Fruit fly (Drosophila melanogaster) whole organism, embryonic: Measurements from ENCODE around the gene crm.

Experiments used
- BEAF-32 ChIP-seq: fragments of 200-800 bp; sonication (Bioruptor generic); optimal IDR thresholded peaks from 3 replicates; lab custom pipeline; 2017; ENCODE audit warnings: missing biosample characterization, missing genetic modification characterization, mild to moderate bottlenecking, moderate library complexity, missing genetic modification reagents
- Bdp1 ChIP-seq: fragments of 200-800 bp; sonication (Bioruptor generic); optimal IDR thresholded peaks from 3 replicates; lab custom pipeline; 2016; ENCODE audit warnings: missing biosample characterization, missing genetic modification characterization
- CG10209 ChIP-seq: fragments of 200-800 bp; sonication (Bioruptor generic); optimal IDR thresholded peaks from 3 replicates; lab custom pipeline; 2017; ENCODE audit warnings: missing biosample characterization, mild to moderate bottlenecking, missing genetic modification characterization, missing genetic modification reagents
- CG10366 ChIP-seq: fragments of 200-800 bp; sonication (Bioruptor generic); IDR thresholded peaks from 2 replicates; pipeline ENCODE4 v1.3.6; 2022; ENCODE audit warnings: missing biosample characterization, missing genetic modification characterization
- CG13287 ChIP-seq: fragments of 200-800 bp; sonication (Bioruptor generic); IDR thresholded peaks from 2 replicates; pipeline ENCODE4 v1.3.6; 2022; ENCODE audit warnings: missing biosample characterization, missing genetic modification characterization; ENCODE audit not compliant: partially characterized antibody
- CG16813 ChIP-seq: fragments of 200-800 bp; sonication (Bioruptor generic); IDR thresholded peaks from 3 replicates; pipeline ENCODE4 v1.3.6; 2022; ENCODE audit warnings: missing biosample characterization, missing genetic modification characterization; ENCODE audit not compliant: partially characterized antibody
- CG17361 ChIP-seq: fragments of 200-800 bp; sonication (Bioruptor generic); IDR thresholded peaks from 3 replicates; pipeline ENCODE4 v1.3.6; 2022; ENCODE audit warnings: missing biosample characterization, missing genetic modification characterization
- CG18599 ChIP-seq: fragments of 200-800 bp; sonication (Bioruptor generic); optimal IDR thresholded peaks from 3 replicates; lab custom pipeline; 2017; ENCODE audit warnings: missing biosample characterization, missing genetic modification characterization, mild to moderate bottlenecking, moderate library complexity, missing genetic modification reagents
- CG31224 ChIP-seq: fragments of 200-800 bp; sonication (Bioruptor generic); IDR thresholded peaks from 2 replicates; pipeline ENCODE4 v1.3.6; 2022; ENCODE audit warnings: missing biosample characterization, missing genetic modification characterization
- CG32772 ChIP-seq: fragments of 200-800 bp; sonication (Bioruptor generic); IDR thresholded peaks from 2 replicates; pipeline ENCODE4 v1.3.6; 2022; ENCODE audit warnings: missing biosample characterization, missing genetic modification characterization
- CG4404 ChIP-seq: fragments of 200-800 bp; sonication (Bioruptor generic); IDR thresholded peaks from 2 replicates; pipeline ENCODE4 v1.3.6; 2022; ENCODE audit warnings: missing biosample characterization, missing genetic modification characterization
- CG5245 ChIP-seq: fragments of 200-800 bp; sonication (Bioruptor generic); optimal IDR thresholded peaks from 3 replicates; lab custom pipeline; 2016; ENCODE audit warnings: missing biosample characterization, missing genetic modification characterization
- CG6254 ChIP-seq: fragments of 200-800 bp; sonication (Bioruptor generic); optimal IDR thresholded peaks from 3 replicates; lab custom pipeline; 2017; ENCODE audit warnings: mild to moderate bottlenecking, missing biosample characterization, missing genetic modification reagents, missing genetic modification characterization
- CG6654 ChIP-seq: fragments of 200-800 bp; sonication (Bioruptor generic); optimal IDR thresholded peaks from 2 replicates; lab custom pipeline; 2017; ENCODE audit warnings: missing biosample characterization, mild to moderate bottlenecking, missing genetic modification characterization
- CG7839 ChIP-seq: fragments of 200-800 bp; sonication (Bioruptor generic); optimal IDR thresholded peaks from 3 replicates; lab custom pipeline; 2018; ENCODE audit warnings: missing biosample characterization, mild to moderate bottlenecking, missing genetic modification characterization, moderate library complexity
- CG7963 ChIP-seq: fragments of 200-800 bp; sonication (Bioruptor generic); IDR thresholded peaks from 3 replicates; pipeline ENCODE4 v1.3.6; 2022; ENCODE audit warnings: missing biosample characterization, missing genetic modification characterization; ENCODE audit not compliant: partially characterized antibody
- CG9437 ChIP-seq: fragments of 200-800 bp; sonication (Bioruptor generic); optimal IDR thresholded peaks from 2 replicates; lab custom pipeline; 2018; ENCODE audit warnings: missing biosample characterization, mild to moderate bottlenecking, missing genetic modification characterization
- CG9817 ChIP-seq: fragments of 200-800 bp; sonication (Bioruptor generic); optimal IDR thresholded peaks from 2 replicates; lab custom pipeline; 2018; ENCODE audit warnings: missing biosample characterization, mild to moderate bottlenecking, missing genetic modification characterization, moderate library complexity
- CTCF ChIP-seq: fragments of 200-800 bp; sonication (Bioruptor generic); optimal IDR thresholded peaks from 2 replicates; lab custom pipeline; 2017; ENCODE audit warnings: missing biosample characterization, mild to moderate bottlenecking, missing genetic modification characterization, moderate library complexity
- Dip3 ChIP-seq: fragments of 200-800 bp; sonication (Bioruptor generic); optimal IDR thresholded peaks from 3 replicates; lab custom pipeline; 2016; ENCODE audit warnings: missing biosample characterization, missing genetic modification characterization
- Hey ChIP-seq: fragments of 200-800 bp; sonication (Bioruptor generic); optimal IDR thresholded peaks from 3 replicates; lab custom pipeline; 2018; ENCODE audit warnings: missing biosample characterization, mild to moderate bottlenecking, missing genetic modification characterization
- Nf-YC ChIP-seq: fragments of 200-800 bp; optimal IDR thresholded peaks from 3 replicates; lab custom pipeline; 2019; ENCODE audit warnings: missing biosample characterization, mild to moderate bottlenecking, missing genetic modification characterization, moderate library complexity
- Rfx ChIP-seq: fragments of 200-800 bp; sonication (Bioruptor generic); IDR thresholded peaks from 2 replicates; pipeline ENCODE4 v1.3.6; 2022; ENCODE audit warnings: missing biosample characterization, missing genetic modification characterization
- Sox102F ChIP-seq: fragments of 200-800 bp; sonication (Bioruptor generic); optimal IDR thresholded peaks from 2 replicates; lab custom pipeline; 2018; ENCODE audit warnings: missing biosample characterization, mild to moderate bottlenecking, missing genetic modification characterization, moderate library complexity
- Taf1 ChIP-seq: fragments of 200-800 bp; sonication (Bioruptor generic); IDR thresholded peaks from 2 replicates; pipeline ENCODE4 v1.3.6; 2022; ENCODE audit warnings: missing biosample characterization, missing genetic modification characterization
- Vsx1 ChIP-seq: fragments of 200-800 bp; sonication (Bioruptor generic); optimal IDR thresholded peaks from 2 replicates; lab custom pipeline; 2017; ENCODE audit warnings: missing biosample characterization, mild to moderate bottlenecking, missing genetic modification characterization, missing genetic modification reagents
- abd-A ChIP-seq: fragments of 200-800 bp; sonication (Bioruptor generic); optimal IDR thresholded peaks from 3 replicates; lab custom pipeline; 2019; ENCODE audit warnings: missing biosample characterization, mild to moderate bottlenecking, missing genetic modification characterization, moderate library complexity
- amos ChIP-seq: fragments of 200-800 bp; sonication (Bioruptor generic); IDR thresholded peaks from 2 replicates; pipeline ENCODE4 v1.3.6; 2022; ENCODE audit warnings: missing biosample characterization, missing genetic modification characterization; ENCODE audit not compliant: partially characterized antibody
- ato ChIP-seq: fragments of 200-800 bp; sonication (Bioruptor generic); IDR thresholded peaks from 2 replicates; pipeline ENCODE4 v1.3.6; 2022; ENCODE audit warnings: missing biosample characterization, missing genetic modification characterization; ENCODE audit not compliant: partially characterized antibody
- bcd ChIP-seq: fragments of 200-800 bp; sonication (Bioruptor generic); optimal IDR thresholded peaks from 2 replicates; lab custom pipeline; 2017; ENCODE audit warnings: missing biosample characterization, mild to moderate bottlenecking, missing genetic modification characterization
- cas ChIP-seq: fragments of 200-800 bp; sonication (Bioruptor generic); IDR thresholded peaks from 2 replicates; pipeline ENCODE4 v1.3.6; 2022; ENCODE audit warnings: missing biosample characterization, missing genetic modification characterization
- chif ChIP-seq, 2 experiments: fragments of 200-800 bp; sonication (Bioruptor generic); optimal IDR thresholded peaks; 3 replicates each; lab custom pipeline; 2016; ENCODE audit warnings: missing biosample characterization in 2 of 2, missing genetic modification characterization in 2 of 2
- cwo ChIP-seq: fragments of 200-800 bp; sonication (Bioruptor generic); optimal IDR thresholded peaks from 3 replicates; lab custom pipeline; 2017; ENCODE audit warnings: missing biosample characterization, missing genetic modification characterization, mild to moderate bottlenecking, moderate library complexity, missing genetic modification reagents
- eve ChIP-seq, 2 experiments: fragments of >200 bp; optimal IDR thresholded peaks; 2 replicates each; lab custom pipeline; 2017; ENCODE audit warnings: missing biosample characterization in 2 of 2, missing genetic modification characterization in 2 of 2
- fd3F ChIP-seq: fragments of 200-800 bp; sonication (Bioruptor generic); optimal IDR thresholded peaks from 2 replicates; lab custom pipeline; 2018; ENCODE audit warnings: missing biosample characterization, mild to moderate bottlenecking, missing genetic modification characterization, moderate library complexity
- fd96Cb ChIP-seq: fragments of 200-800 bp; sonication (Bioruptor generic); optimal IDR thresholded peaks from 2 replicates; lab custom pipeline; 2018; ENCODE audit warnings: missing biosample characterization, mild to moderate bottlenecking, missing genetic modification characterization, moderate library complexity
- gcm ChIP-seq: fragments of 200-800 bp; sonication (Bioruptor generic); optimal IDR thresholded peaks from 2 replicates; lab custom pipeline; 2019; ENCODE audit warnings: missing biosample characterization, mild to moderate bottlenecking, missing genetic modification characterization, moderate library complexity
- gro ChIP-seq: fragments of 200-800 bp; sonication (Bioruptor generic); optimal IDR thresholded peaks from 2 replicates; lab custom pipeline; 2016; ENCODE audit warnings: missing biosample characterization, missing genetic modification characterization
- kah ChIP-seq: fragments of 200-800 bp; sonication (Bioruptor generic); optimal IDR thresholded peaks from 2 replicates; lab custom pipeline; 2018; ENCODE audit warnings: missing biosample characterization, mild to moderate bottlenecking, missing genetic modification characterization
- luna ChIP-seq: fragments of 200-800 bp; sonication (Bioruptor generic); optimal IDR thresholded peaks from 2 replicates; lab custom pipeline; 2016; ENCODE audit warnings: missing biosample characterization, missing genetic modification characterization
- nau ChIP-seq: fragments of 200-800 bp; sonication (Bioruptor generic); optimal IDR thresholded peaks from 3 replicates; lab custom pipeline; 2017; ENCODE audit warnings: missing biosample characterization, mild to moderate bottlenecking, missing genetic modification characterization, missing genetic modification reagents
- nom ChIP-seq: fragments of 200-800 bp; sonication (Bioruptor generic); optimal IDR thresholded peaks from 2 replicates; lab custom pipeline; 2017; ENCODE audit warnings: missing biosample characterization, missing genetic modification characterization, mild to moderate bottlenecking, moderate library complexity, missing genetic modification reagents
- pfk ChIP-seq: fragments of 200-800 bp; sonication (Bioruptor generic); optimal IDR thresholded peaks from 2 replicates; lab custom pipeline; 2018; ENCODE audit warnings: missing biosample characterization, mild to moderate bottlenecking, missing genetic modification characterization, moderate library complexity
- sima ChIP-seq: fragments of 200-800 bp; sonication (Bioruptor generic); optimal IDR thresholded peaks from 2 replicates; lab custom pipeline; 2016; ENCODE audit warnings: missing biosample characterization, missing genetic modification characterization
- stwl ChIP-seq: fragments of 200-800 bp; sonication (Bioruptor generic); optimal IDR thresholded peaks from 3 replicates; lab custom pipeline; 2018; ENCODE audit warnings: missing biosample characterization, mild to moderate bottlenecking, missing genetic modification characterization, moderate library complexity
- tap ChIP-seq: fragments of 200-800 bp; optimal IDR thresholded peaks from 3 replicates; lab custom pipeline; 2019; ENCODE audit warnings: missing biosample characterization, mild to moderate bottlenecking, missing genetic modification characterization, moderate library complexity
- tin ChIP-seq: fragments of 200-800 bp; sonication (Bioruptor generic); optimal IDR thresholded peaks from 3 replicates; lab custom pipeline; 2016; ENCODE audit warnings: missing biosample characterization, missing genetic modification characterization
- usp ChIP-seq: fragments of >200 bp; optimal IDR thresholded peaks from 2 replicates; lab custom pipeline; 2017; ENCODE audit warnings: missing biosample characterization, missing genetic modification characterization
- wek ChIP-seq: fragments of 200-800 bp; sonication (Bioruptor generic); optimal IDR thresholded peaks from 3 replicates; lab custom pipeline; 2018; ENCODE audit warnings: missing biosample characterization, mild to moderate bottlenecking, missing genetic modification characterization, moderate library complexity

crm gene

DNA sequence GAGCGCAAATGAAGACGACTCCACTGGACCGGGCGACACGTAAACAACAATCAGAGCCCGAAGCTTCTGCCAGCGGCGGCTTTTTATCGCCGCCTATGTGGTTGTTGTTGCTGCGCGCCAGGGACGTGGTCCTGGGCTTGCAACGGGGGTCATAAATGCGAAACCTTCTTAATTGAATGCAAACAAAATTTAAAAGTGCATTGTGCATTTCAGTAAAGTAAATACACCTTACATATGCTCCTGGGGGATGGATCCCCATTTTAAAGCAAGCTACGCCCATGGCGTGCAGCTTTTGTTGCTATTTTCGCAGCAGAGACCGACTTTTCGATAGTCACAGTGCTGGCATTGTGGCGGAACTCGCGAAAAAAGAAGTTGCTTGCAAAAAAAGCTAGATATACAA, 34.9 kb downstream of the crm start, which contains the start of gene Ugalt (continued):
- TF ChIP-seq CG6654 (GFP tag; lab: Kevin White, UChicago), result peak; percentile 98
- peak; percentile 100 for TF ChIP-seq kah (GFP tag; lab: Kevin White, UChicago)
- peak; percentile 100 for TF ChIP-seq cwo (GFP tag; lab: Kevin White, UChicago)
- TF ChIP-seq CG4404 (GFP tag; lab: Robert Waterston, UW), result peak; percentile 100
- peak; percentile 100 for TF ChIP-seq fd3F
- peak; percentile 100 for TF ChIP-seq CG10209 (GFP tag; lab: Kevin White, UChicago)
- TF ChIP-seq CG5245 (GFP tag; lab: Kevin White, UChicago), result peak; percentile 100
- peak; percentile 100 for TF ChIP-seq CG17361
- TF ChIP-seq CG13287, result peak; percentile 71
- peak; percentile 100 for TF ChIP-seq Sox102F (GFP tag; lab: Kevin White, UChicago)
- TF ChIP-seq CG18599 (GFP tag; lab: Kevin White, UChicago), result peak; percentile 100
- TF ChIP-seq CG31224 (GFP tag; lab: Robert Waterston, UW), result peak; percentile 100
- peak; percentile 100 for TF ChIP-seq Dip3 (GFP tag; lab: Kevin White, UChicago)
- peak; percentile 100 for TF ChIP-seq Hey (tag; lab: Kevin White, UChicago)
- TF ChIP-seq Taf1 (GFP tag; lab: Robert Waterston, UW), result peak; percentile 100
- TF ChIP-seq Vsx1 (GFP tag; lab: Kevin White, UChicago), result peak; percentile 99
- peak; percentile 96 for TF ChIP-seq Nf-YC (tag; lab: Kevin White, UChicago)
- peak; percentile 100 for TF ChIP-seq Rfx
- TF ChIP-seq cas (GFP tag; lab: Robert Waterston, UW), result peak; percentile 100
- peak; percentile 100 for TF ChIP-seq tin
- TF ChIP-seq CTCF (GFP tag; lab: Kevin White, UChicago), result peak; percentile 86
- peak; percentile 100 for TF ChIP-seq CG9817
- TF ChIP-seq fd96Cb (tag; lab: Kevin White, UChicago), result peak; percentile 100
- peak; percentile 99 for TF ChIP-seq CG6254
- TF ChIP-seq usp (GFP tag; lab: Kevin White, UChicago), result no peak
- peak; percentile 42 for TF ChIP-seq BEAF-32 (GFP tag; lab: Kevin White, UChicago)
- TF ChIP-seq CG10366 (GFP tag; lab: Robert Waterston, UW), result peak; percentile 100
- peak; percentile 98 for TF ChIP-seq Bdp1 (GFP tag; lab: Kevin White, UChicago)
- TF ChIP-seq ato (GFP tag; lab: Robert Waterston, UW), result no peak
- peak; percentile 100 for TF ChIP-seq gcm (GFP tag; lab: Kevin White, UChicago)
- TF ChIP-seq chif (GFP tag; optimal IDR thresholded peaks at IDR 0.05; lab: Kevin White, UChicago), result peak; percentile 100
- peak; percentile 100 for TF ChIP-seq luna (GFP tag; lab: Kevin White, UChicago)
- peak; percentile 100 for TF ChIP-seq tap (tag; lab: Kevin White, UChicago)
- peak; percentile 100 for TF ChIP-seq CG32772 (GFP tag; lab: Robert Waterston, UW)
- TF ChIP-seq wek (GFP tag; lab: Kevin White, UChicago), result peak; percentile 100
- TF ChIP-seq nom (GFP tag; lab: Kevin White, UChicago), result peak; percentile 100

DNA sequence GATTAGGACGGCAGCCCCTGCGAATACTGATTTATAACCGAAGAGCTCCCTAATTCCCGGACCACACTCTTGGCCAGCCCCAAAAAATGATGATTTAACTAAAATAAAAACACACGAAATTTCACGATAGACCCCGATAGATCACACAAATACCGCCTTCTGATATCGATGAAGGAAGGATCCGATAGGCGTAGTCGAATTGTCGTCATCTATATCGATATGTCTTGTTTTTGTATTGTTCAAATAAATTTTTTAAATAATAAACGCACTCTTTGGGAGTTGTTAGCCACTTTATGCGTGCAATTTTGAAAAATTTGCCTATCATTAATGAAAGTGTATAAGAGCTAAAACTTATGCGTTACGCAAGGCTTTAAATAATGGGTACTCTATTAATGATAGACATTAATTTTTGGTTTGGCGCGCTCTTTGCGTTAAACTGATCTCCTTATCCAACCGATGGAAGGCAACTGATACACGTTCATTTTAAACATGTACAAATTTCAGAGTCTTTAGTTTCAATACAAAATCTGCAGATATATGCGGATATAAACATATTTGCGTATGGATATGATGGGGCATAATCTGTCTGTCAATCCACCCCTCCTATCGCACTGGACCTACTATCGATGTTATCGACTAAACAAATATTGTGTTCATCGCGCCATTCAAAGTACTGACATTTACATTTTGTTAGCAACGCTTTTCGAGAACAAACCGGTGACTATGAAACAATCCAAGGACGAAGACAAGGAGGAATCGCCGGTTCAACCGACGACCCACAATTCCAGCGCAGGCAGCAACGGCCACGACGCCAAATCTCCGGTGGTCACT, 40.3 kb downstream of the crm start, which contains the start of the genes Spg7 and Lint-O:
Spg7 (minus strand) TSS at position 148 of the 831 bp plus-strand sequence.
Lint-O (plus strand) TSS at position 638 of the 831 bp plus-strand sequence.
- TF ChIP-seq amos (peak; percentile 76), sima (GFP tag; lab: Kevin White, UChicago) (no peak), bcd (GFP tag; lab: Kevin White, UChicago) (no peak), pfk (GFP tag; lab: Kevin White, UChicago) (no peak), eve (GFP tag; optimal IDR thresholded peaks at IDR 0.05; lab: Kevin White, UChicago) (no peak), gro (GFP tag; lab: Kevin White, UChicago) (no peak), CG7963 (GFP tag; lab: Robert Waterston, UW) (peak; percentile 74), CG16813 (GFP tag; lab: Robert Waterston, UW) (peak; percentile 74), stwl (peak; percentile 19), CG9437 (GFP tag; lab: Kevin White, UChicago) (peak; percentile 63), nau (GFP tag; lab: Kevin White, UChicago) (no peak), CG7839 (tag; lab: Kevin White, UChicago) (no peak), abd-A (tag; lab: Kevin White, UChicago) (no peak)
